Fruit fly (Drosophila melanogaster): ENCODE data around the gene ro.

ro gene

DNA sequence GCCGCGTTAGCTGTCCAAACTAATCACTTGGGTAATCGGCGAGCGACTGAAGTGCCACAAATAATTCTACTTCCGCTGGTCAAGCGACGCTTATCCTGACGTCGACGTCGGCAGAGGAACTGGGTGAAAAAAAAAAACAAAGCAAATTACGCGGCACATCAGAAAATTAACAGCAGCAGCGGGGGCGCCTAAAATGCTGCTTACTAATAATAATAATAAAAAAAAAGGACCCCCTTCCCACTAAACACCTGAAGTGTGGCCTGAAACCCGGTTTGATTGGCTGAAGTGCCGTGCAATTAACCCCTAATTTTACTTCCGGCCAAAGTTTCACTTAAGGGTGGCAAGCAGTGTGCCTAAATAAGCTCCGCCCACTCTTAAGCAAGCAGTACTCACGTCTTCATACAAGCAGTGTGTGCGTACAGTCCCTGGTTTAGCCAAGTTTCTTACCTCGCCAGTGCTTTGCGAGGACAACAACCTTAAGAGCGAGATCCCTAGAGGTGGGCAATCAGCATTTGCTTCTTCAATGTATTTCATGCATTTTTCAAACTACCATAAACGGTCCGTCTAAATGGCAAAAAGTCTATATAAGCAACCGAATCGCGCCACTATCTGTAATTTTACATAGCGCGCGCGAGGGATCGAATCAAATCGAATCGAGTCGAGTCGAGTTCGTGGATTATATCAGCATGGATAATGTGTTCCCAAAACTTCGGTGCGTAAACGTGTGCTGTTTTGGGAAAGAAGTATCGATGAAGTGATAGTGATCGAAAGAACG is at the start of gene ro, which contains the start of gene T48 (continued):
- TF ChIP-seq unpg (GFP tag; optimal IDR thresholded peaks at IDR 0.05) (peak; percentile 15), Max (GFP tag; optimal IDR thresholded peaks at IDR 0.05) (no peak), Eip74EF (GFP tag; optimal IDR thresholded peaks at IDR 0.05) (peak in 1 of 2 experiments; percentile 54), CG34376 (GFP tag; optimal IDR thresholded peaks at IDR 0.05) (peak; percentile 62), CG14710 (tag; optimal IDR thresholded peaks at IDR 0.05) (peak; percentile 85), Neu2 (GFP tag; optimal IDR thresholded peaks at IDR 0.05; ENCODE audit: borderline replicate concordance) (no peak), Nf-YC (tag; optimal IDR thresholded peaks at IDR 0.05) (peak; percentile 98), CG17361 (GFP tag; IDR thresholded peaks at IDR 0.05) (no peak; the same call in 2 of the 3 replicates), CG8765 (GFP tag; IDR thresholded peaks at IDR 0.05) (no peak), Jarid2 (GFP tag; optimal IDR thresholded peaks at IDR 0.05) (peak; percentile 90), tap (tag; optimal IDR thresholded peaks at IDR 0.05) (no peak), sim (GFP tag; IDR thresholded peaks at IDR 0.05) (no peak), knrl (GFP tag; IDR thresholded peaks at IDR 0.05; ENCODE audit: partially characterized antibody) (peak; percentile 77), CG1647 (GFP tag; optimal IDR thresholded peaks at IDR 0.05) (peak; percentile 50), ara (GFP tag; IDR thresholded peaks at IDR 0.05) (no peak), hth (optimal IDR thresholded peaks at IDR 0.05) (no peak), sisA (GFP tag; IDR thresholded peaks at IDR 0.05) (peak; percentile 51), Poxn (GFP tag; IDR thresholded peaks at IDR 0.05) (no peak), tup (GFP tag; optimal IDR thresholded peaks at IDR 0.05) (peak; percentile 51), Oli (tag; optimal IDR thresholded peaks at IDR 0.05) (no peak), E2f2 (GFP tag; IDR thresholded peaks at IDR 0.05) (peak; percentile 81), rib (GFP tag; IDR thresholded peaks at IDR 0.05) (no peak), HLH4C (GFP tag; IDR thresholded peaks at IDR 0.05; ENCODE audit: partially characterized antibody) (peak; percentile 61; the same call in 1 of the 3 replicates), gro (GFP tag; optimal IDR thresholded peaks at IDR 0.05) (peak; percentile 79), Spps (tag; optimal IDR thresholded peaks at IDR 0.05) (no peak), CG10147 (GFP tag; optimal IDR thresholded peaks at IDR 0.05) (peak; percentile 49), CG1529 (GFP tag; optimal IDR thresholded peaks at IDR 0.05) (no peak), Fer1 (GFP tag; optimal IDR thresholded peaks at IDR 0.05) (peak; percentile 65), Atf3 (GFP tag; optimal IDR thresholded peaks at IDR 0.05) (peak; percentile 32), CG10267 (tag; optimal IDR thresholded peaks at IDR 0.05) (peak; percentile 76), aop (GFP tag; IDR thresholded peaks at IDR 0.05) (peak; percentile 93), Sox102F (GFP tag; optimal IDR thresholded peaks at IDR 0.05) (peak; percentile 23), unc-4 (GFP tag; IDR thresholded peaks at IDR 0.05; ENCODE audit: partially characterized antibody) (peak; percentile 67), CG30020 (tag; optimal IDR thresholded peaks at IDR 0.05) (peak; percentile 5), inv (GFP tag; IDR thresholded peaks at IDR 0.05; ENCODE audit: partially characterized antibody) (peak; percentile 52; the same call in 1 of the 2 replicates), Fer3 (tag; optimal IDR thresholded peaks at IDR 0.05) (peak; percentile 11), CG4328 (GFP tag; optimal IDR thresholded peaks at IDR 0.05) (no peak), E2f1 (GFP tag; IDR thresholded peaks at IDR 0.05) (no peak), Optix (GFP tag; IDR thresholded peaks at IDR 0.05) (peak; percentile 26; the same call in 1 of the 3 replicates), pros (GFP tag; optimal IDR thresholded peaks at IDR 0.05) (no peak), dmrt99B (tag; optimal IDR thresholded peaks at IDR 0.05) (no peak), CG12104 (GFP tag; optimal IDR thresholded peaks at IDR 0.05) (peak; percentile 0), CG12391 (tag; optimal IDR thresholded peaks at IDR 0.05) (peak; percentile 52), zen2 (GFP tag; IDR thresholded peaks at IDR 0.05; ENCODE audit: partially characterized antibody) (no peak)

Measured in whole organism, embryonic.